Fruit fly (Drosophila melanogaster): ENCODE data around the gene Cpr97Ea.

The Cpr97Ea gene

DNA sequence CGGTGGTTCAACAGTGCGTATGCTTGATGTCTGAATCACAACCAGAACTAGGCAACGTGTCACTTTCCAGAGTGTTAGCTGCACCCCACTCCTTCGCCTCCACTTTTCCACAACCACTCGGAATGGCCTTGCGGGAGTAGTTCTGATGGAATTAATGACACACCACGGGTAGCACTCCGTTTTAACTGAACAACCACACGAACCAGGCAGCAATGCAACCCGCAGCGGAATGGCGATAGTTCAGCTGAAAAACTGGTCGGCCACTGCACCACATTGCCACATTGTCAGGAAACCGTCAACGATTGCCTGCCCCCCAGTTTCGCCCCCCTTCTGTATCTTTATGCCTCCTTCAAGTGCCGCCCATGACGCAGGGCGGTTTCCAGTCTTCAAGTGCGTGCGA lies at the start of gene Cpr97Ea:
Gene Cpr97Ea, minus strand, starts transcription at position 230 of the 400 bp plus-strand sequence.
- no peak for TF ChIP-seq Sin3A (optimal IDR thresholded peaks at IDR 0.05)
- TF ChIP-seq insv (optimal IDR thresholded peaks at IDR 0.05) = no peak
- no peak for TF ChIP-seq Myc (optimal IDR thresholded peaks at IDR 0.05)
- no peak for TF ChIP-seq h (optimal IDR thresholded peaks at IDR 0.05)
- no peak for TF ChIP-seq ttk (optimal IDR thresholded peaks at IDR 0.05)
- no peak for TF ChIP-seq psq (optimal IDR thresholded peaks at IDR 0.05)

dm6 chr3R:27135692-27136641 lies 48.4 kb upstream of the Cpr97Ea start:
- TF ChIP-seq Myc (optimal IDR thresholded peaks at IDR 0.05) = no peak

dm6 chr3R:27134728-27135361 lies 47.3 kb upstream of the Cpr97Ea start:
- TF ChIP-seq psq (optimal IDR thresholded peaks at IDR 0.05) (no peak), h (optimal IDR thresholded peaks at IDR 0.05) (no peak), Myc (optimal IDR thresholded peaks at IDR 0.05) (no peak), ttk (optimal IDR thresholded peaks at IDR 0.05) (no peak), Sin3A (optimal IDR thresholded peaks at IDR 0.05) (no peak), insv (optimal IDR thresholded peaks at IDR 0.05) (no peak)

- no peak for TF ChIP-seq Myc (optimal IDR thresholded peaks at IDR 0.05)
- TF ChIP-seq h (optimal IDR thresholded peaks at IDR 0.05) = no peak
- no peak for TF ChIP-seq insv (optimal IDR thresholded peaks at IDR 0.05)
- no peak for TF ChIP-seq ttk (optimal IDR thresholded peaks at IDR 0.05)
- TF ChIP-seq psq (optimal IDR thresholded peaks at IDR 0.05) = no peak
- TF ChIP-seq Sin3A (optimal IDR thresholded peaks at IDR 0.05) = no peak
Measured at dm6 chr3R:27133992-27134391, 46.4 kb upstream of the Cpr97Ea start.

dm6 chr3R:27131408-27131807 lies 43.8 kb upstream of the Cpr97Ea start:
- TF ChIP-seq ttk (optimal IDR thresholded peaks at IDR 0.05) (no peak), psq (optimal IDR thresholded peaks at IDR 0.05) (no peak), Myc (optimal IDR thresholded peaks at IDR 0.05) (no peak), insv (optimal IDR thresholded peaks at IDR 0.05) (no peak), h (optimal IDR thresholded peaks at IDR 0.05) (no peak)

- TF ChIP-seq h (optimal IDR thresholded peaks at IDR 0.05) (no peak), insv (optimal IDR thresholded peaks at IDR 0.05) (no peak), Sin3A (optimal IDR thresholded peaks at IDR 0.05) (no peak), Myc (optimal IDR thresholded peaks at IDR 0.05) (no peak), psq (optimal IDR thresholded peaks at IDR 0.05) (no peak), ttk (optimal IDR thresholded peaks at IDR 0.05) (no peak)
Measured at dm6 chr3R:27130551-27131161, 43.1 kb upstream of the Cpr97Ea start.

- TF ChIP-seq insv (optimal IDR thresholded peaks at IDR 0.05) (no peak), Myc (optimal IDR thresholded peaks at IDR 0.05) (no peak), Sin3A (optimal IDR thresholded peaks at IDR 0.05) (no peak), ttk (optimal IDR thresholded peaks at IDR 0.05) (no peak), h (optimal IDR thresholded peaks at IDR 0.05) (no peak), psq (optimal IDR thresholded peaks at IDR 0.05) (no peak)
Measured at dm6 chr3R:27129580-27130385, 42.2 kb upstream of the Cpr97Ea start.

dm6 chr3R:27128723-27129122 lies 41.1 kb upstream of the Cpr97Ea start:
- TF ChIP-seq Sin3A (optimal IDR thresholded peaks at IDR 0.05) = no peak
- no peak for TF ChIP-seq psq (optimal IDR thresholded peaks at IDR 0.05)
- no peak for TF ChIP-seq ttk (optimal IDR thresholded peaks at IDR 0.05)
- no peak for TF ChIP-seq Myc (optimal IDR thresholded peaks at IDR 0.05)
- TF ChIP-seq h (optimal IDR thresholded peaks at IDR 0.05) = no peak

- TF ChIP-seq psq (optimal IDR thresholded peaks at IDR 0.05) (no peak), insv (optimal IDR thresholded peaks at IDR 0.05) (no peak), ttk (optimal IDR thresholded peaks at IDR 0.05) (no peak), h (optimal IDR thresholded peaks at IDR 0.05) (no peak), Myc (optimal IDR thresholded peaks at IDR 0.05) (no peak), Sin3A (optimal IDR thresholded peaks at IDR 0.05) (no peak)
Measured at dm6 chr3R:27124588-27124987, 37.0 kb upstream of the Cpr97Ea start, which contains the start of gene CG6059. Gene CG6059, minus strand, starts transcription at chr3R:27124688.

DNA sequence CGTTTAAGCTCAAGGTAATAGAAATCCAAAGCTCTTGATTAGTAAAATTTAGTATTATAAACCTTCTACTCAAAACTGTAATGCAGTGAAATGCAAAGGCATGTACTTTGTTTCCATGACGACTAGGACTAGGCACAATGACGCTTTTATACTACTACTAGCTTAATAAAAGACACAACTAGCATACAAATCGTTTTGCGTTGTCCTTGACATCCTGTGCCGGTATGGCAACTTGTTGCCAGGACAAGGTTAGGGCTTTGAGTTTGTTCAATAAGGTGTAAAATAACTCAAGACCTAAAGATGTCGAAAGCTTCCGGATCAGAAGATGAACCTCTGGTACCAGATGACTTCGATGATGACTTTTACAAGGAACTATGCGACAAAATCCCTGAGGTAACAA lies 30.8 kb upstream of the Cpr97Ea start, which contains the start of gene CG5882:
Gene CG5882, plus strand, starts transcription at position 301 of the 400 bp plus-strand sequence.
- TF ChIP-seq insv (optimal IDR thresholded peaks at IDR 0.05) (no peak), psq (optimal IDR thresholded peaks at IDR 0.05) (no peak), Sin3A (optimal IDR thresholded peaks at IDR 0.05) (no peak), Myc (optimal IDR thresholded peaks at IDR 0.05) (no peak), ttk (optimal IDR thresholded peaks at IDR 0.05) (no peak), h (optimal IDR thresholded peaks at IDR 0.05) (no peak)

DNA sequence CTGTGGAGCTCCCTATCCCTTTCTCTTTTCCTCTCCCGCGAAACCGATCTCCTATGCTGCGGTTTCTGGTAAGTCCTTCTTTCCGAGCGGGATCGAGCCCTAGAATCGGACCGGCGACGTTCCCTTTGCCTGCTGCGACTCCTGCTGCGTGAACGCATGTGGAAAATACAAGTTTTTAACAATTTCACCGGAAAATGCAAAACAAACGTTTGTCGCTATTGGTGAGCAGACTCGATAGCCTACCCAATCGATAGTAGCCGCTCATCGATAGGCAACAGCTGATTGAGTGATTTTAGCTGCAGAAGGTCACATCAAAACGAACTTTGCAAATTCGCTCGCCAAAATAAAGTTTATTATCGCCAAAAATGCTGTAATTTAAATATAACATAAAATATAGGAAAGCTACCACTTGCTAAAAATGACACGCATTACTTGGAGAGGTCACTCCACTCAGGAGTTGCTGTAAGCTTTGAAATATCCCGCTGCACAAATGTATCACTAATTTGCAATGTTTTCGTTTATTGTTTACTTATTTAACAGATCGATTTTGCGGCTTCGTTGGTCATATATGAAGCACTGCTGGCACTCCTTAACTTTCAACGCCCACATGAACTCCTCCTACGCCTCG lies 29.0 kb upstream of the Cpr97Ea start, which contains the start of the genes CG6066 and CG5880:
Gene CG6066, minus strand, starts transcription at position 243 of the 628 bp plus-strand sequence.
Gene CG5880, plus strand, starts transcription at position 281 of the 628 bp plus-strand sequence.
- TF ChIP-seq Sin3A (optimal IDR thresholded peaks at IDR 0.05) = no peak
- TF ChIP-seq Myc (optimal IDR thresholded peaks at IDR 0.05) = no peak

All from Kc167 (cell line).